3 fruit fly cellular contexts compared by ENCODE assay signal in genomic region chr3R:27986794-27987193, dm6.
TF ChIP-seq lines count a peak whose summit lies in the region.

No protein-coding gene starts in this region.

- no peak for TF ChIP-seq CTCF in whole organism, embryonic (GFP tag; optimal IDR thresholded peaks at IDR 0.05; lab: Kevin White, UChicago)

TF ChIP-seq in whole organism, adult, 20 proteins besides CTCF, POLR2A, EP300 and RAD21:
- TF ChIP-seq Hr96 (GFP tag; optimal IDR thresholded peaks at IDR 0.05; lab: Kevin White, UChicago), result no peak
- TF ChIP-seq cnc (optimal IDR thresholded peaks at IDR 0.05; lab: Kevin White, UChicago), result no peak
- peak; percentile 47 for TF ChIP-seq tj (GFP tag; optimal IDR thresholded peaks at IDR 0.05; lab: Kevin White, UChicago)

TF ChIP-seq in whole organism, embryonic, 481 proteins besides CTCF, POLR2A, EP300 and RAD21 (continues in another document):
- TF ChIP-seq CG8388 (GFP tag; optimal IDR thresholded peaks at IDR 0.05; lab: Kevin White, UChicago) (no peak), nmo (GFP tag; optimal IDR thresholded peaks at IDR 0.05; lab: Kevin White, UChicago) (no peak), Tbp (GFP tag; optimal IDR thresholded peaks at IDR 0.05; lab: Kevin White, UChicago) (no peak), CG10543 (GFP tag; optimal IDR thresholded peaks at IDR 0.05; lab: Kevin White, UChicago) (peak; percentile 38), sug (tag; optimal IDR thresholded peaks at IDR 0.05; lab: Kevin White, UChicago) (peak; percentile 7), sens (GFP tag; lab: Kevin White, UChicago) (peak; percentile 18), sob (GFP tag; IDR thresholded peaks at IDR 0.05; lab: Robert Waterston, UW) (peak; percentile 28), Ssrp (tag; optimal IDR thresholded peaks at IDR 0.05; lab: Kevin White, UChicago) (no peak), mirr (GFP tag; optimal IDR thresholded peaks at IDR 0.05; lab: Kevin White, UChicago) (peak; percentile 90), her (GFP tag; optimal IDR thresholded peaks at IDR 0.05; lab: Kevin White, UChicago) (peak; percentile 8), seq (GFP tag; IDR thresholded peaks at IDR 0.05; lab: Robert Waterston, UW) (peak; percentile 27; the same call in 1 of the 2 replicates), sd (tag; optimal IDR thresholded peaks at IDR 0.05; lab: Kevin White, UChicago) (peak; percentile 94), Dref (GFP tag; IDR thresholded peaks at IDR 0.05; lab: Robert Waterston, UW) (no peak), pan (optimal IDR thresholded peaks at IDR 0.05; lab: Kevin White, UChicago) (no peak), pan (GFP tag; optimal IDR thresholded peaks at IDR 0.05 in 1 of 2, IDR thresholded peaks at IDR 0.05 in 1 of 2) (peak in 1 of 2 experiments; percentile 7), CG3995 (GFP tag; optimal IDR thresholded peaks at IDR 0.05; lab: Kevin White, UChicago) (no peak), CG15601 (tag; optimal IDR thresholded peaks at IDR 0.05; lab: Kevin White, UChicago) (peak; percentile 49), tx (GFP tag; optimal IDR thresholded peaks at IDR 0.05; lab: Kevin White, UChicago) (no peak), caup (GFP tag; optimal IDR thresholded peaks at IDR 0.05; lab: Kevin White, UChicago; ENCODE audit: severe bottlenecking) (peak; percentile 52), ci (GFP tag; IDR thresholded peaks at IDR 0.05; lab: Robert Waterston, UW) (peak; percentile 24; the same call in 1 of the 3 replicates), CG7987 (GFP tag; optimal IDR thresholded peaks at IDR 0.05; lab: Kevin White, UChicago) (peak; percentile 35), Antp (GFP tag; optimal IDR thresholded peaks at IDR 0.05; lab: Kevin White, UChicago) (no peak), Awh (GFP tag; IDR thresholded peaks at IDR 0.05; lab: Robert Waterston, UW) (0 out of 2 replicates have a peak, but pooled peaks have one; percentile 8), trh (GFP tag; optimal IDR thresholded peaks at IDR 0.05; lab: Kevin White, UChicago) (no peak), schlank (tag; optimal IDR thresholded peaks at IDR 0.05; lab: Kevin White, UChicago) (peak; percentile 10), pho (GFP tag; optimal IDR thresholded peaks at IDR 0.05; lab: Kevin White, UChicago) (no peak), Chrac-16 (GFP tag; optimal IDR thresholded peaks at IDR 0.05; lab: Kevin White, UChicago) (no peak), CG8944 (GFP tag; optimal IDR thresholded peaks at IDR 0.05; lab: Kevin White, UChicago) (no peak), CG8281 (tag; optimal IDR thresholded peaks at IDR 0.05; lab: Kevin White, UChicago) (no peak), Gug (GFP tag; IDR thresholded peaks at IDR 0.05; lab: Robert Waterston, UW) (no peak), CG13296 (GFP tag; optimal IDR thresholded peaks at IDR 0.05; lab: Kevin White, UChicago) (peak; percentile 16), MTF-1 (GFP tag; optimal IDR thresholded peaks at IDR 0.05; lab: Kevin White, UChicago; ENCODE audit: borderline replicate concordance) (peak; percentile 1), CHES-1-like (GFP tag; optimal IDR thresholded peaks at IDR 0.05; lab: Kevin White, UChicago) (peak; percentile 6), otp (GFP tag; IDR thresholded peaks at IDR 0.05; lab: Robert Waterston, UW) (peak; percentile 49; the same call in 1 of the 3 replicates), kni (GFP tag; optimal IDR thresholded peaks at IDR 0.05; lab: Kevin White, UChicago) (peak; percentile 65), CG1603 (tag; optimal IDR thresholded peaks at IDR 0.05; lab: Kevin White, UChicago) (peak; percentile 27), onecut (GFP tag; IDR thresholded peaks at IDR 0.05; lab: Robert Waterston, UW) (no peak), CG8089 (GFP tag; optimal IDR thresholded peaks at IDR 0.05; lab: Kevin White, UChicago) (peak; percentile 0), CG2129 (GFP tag; IDR thresholded peaks at IDR 0.05; lab: Robert Waterston, UW; ENCODE audit: partially characterized antibody) (no peak), pfk (GFP tag; optimal IDR thresholded peaks at IDR 0.05; lab: Kevin White, UChicago) (peak; percentile 26), CG12104 (GFP tag; optimal IDR thresholded peaks at IDR 0.05; lab: Kevin White, UChicago) (no peak), Blimp-1 (GFP tag; optimal IDR thresholded peaks at IDR 0.05; lab: Kevin White, UChicago) (peak; percentile 55), CG17359 (tag; optimal IDR thresholded peaks at IDR 0.05; lab: Kevin White, UChicago) (no peak), CG15514 (GFP tag; optimal IDR thresholded peaks at IDR 0.05; lab: Kevin White, UChicago) (no peak)

TF ChIP-seq in whole organism, prepupa, 60 proteins besides CTCF, POLR2A, EP300 and RAD21:
- TF ChIP-seq topi (GFP tag; optimal IDR thresholded peaks at IDR 0.05; lab: Kevin White, UChicago), result no peak
- TF ChIP-seq CG10631 (GFP tag; optimal IDR thresholded peaks at IDR 0.05; lab: Kevin White, UChicago), result no peak
- peak; percentile 88 for TF ChIP-seq fkh (GFP tag; optimal IDR thresholded peaks at IDR 0.05; lab: Kevin White, UChicago)
- TF ChIP-seq salr (GFP tag; optimal IDR thresholded peaks at IDR 0.05; lab: Kevin White, UChicago), result no peak
- TF ChIP-seq Sox102F (GFP tag; optimal IDR thresholded peaks at IDR 0.05; lab: Kevin White, UChicago), result no peak
- TF ChIP-seq Hr4 (GFP tag; optimal IDR thresholded peaks at IDR 0.05; lab: Kevin White, UChicago), result no peak
